Fruit fly (Drosophila melanogaster) whole organism, wandering third instar larva: ENCODE measurements around the gene RpL7.

Source experiments
- CG32264 ChIP-seq: fragments of 200-800 bp; sonication (Bioruptor generic); optimal IDR thresholded peaks from 2 replicates; lab custom pipeline; 2016; ENCODE audit warnings: missing biosample characterization, missing genetic modification characterization
- Hnf4 ChIP-seq: fragments of 200-800 bp; sonication (Bioruptor generic); optimal IDR thresholded peaks from 2 replicates; lab custom pipeline; 2016; ENCODE audit warnings: missing biosample characterization, mild to moderate bottlenecking, missing genetic modification characterization
- Hr83 ChIP-seq: fragments of 200-300 bp; sonication (Bioruptor generic); optimal IDR thresholded peaks from 2 replicates; lab custom pipeline; 2016; ENCODE audit warnings: missing biosample characterization, mild to moderate bottlenecking, missing genetic modification characterization, moderate library complexity; ENCODE audit not compliant: poor library complexity, severe bottlenecking
- Jra ChIP-seq: sonication (Bioruptor generic); optimal IDR thresholded peaks from 2 replicates; lab custom pipeline; 2016; ENCODE audit warnings: missing biosample characterization, missing genetic modification characterization
- Myc ChIP-seq: fragments of >200 bp; optimal IDR thresholded peaks from 2 replicates; lab custom pipeline; 2017
- OdsH ChIP-seq: fragments of 200-800 bp; sonication (Bioruptor generic); optimal IDR thresholded peaks from 2 replicates; lab custom pipeline; 2016; ENCODE audit warnings: missing biosample characterization, mild to moderate bottlenecking, missing genetic modification characterization
- Rel ChIP-seq, 2 experiments: fragments of 200-800 bp; sonication (Bioruptor generic) in 1 of 2; optimal IDR thresholded peaks; 2 replicates in 1 of 2; 3 replicates in 1 of 2; lab custom pipeline; 2016 to 2019; ENCODE audit warnings: mild to moderate bottlenecking in 2 of 2, missing biosample characterization in 2 of 2, missing genetic modification characterization in 2 of 2, moderate library complexity in 1 of 2
- Vsx2 ChIP-seq: fragments of 200-300, 225-300 bp; sonication (Bioruptor generic); optimal IDR thresholded peaks from 2 replicates; lab custom pipeline; 2018; ENCODE audit warnings: missing biosample characterization, missing genetic modification characterization; ENCODE audit not compliant: partially characterized antibody
- dl ChIP-seq, 2 experiments: fragments of 175-275, 200-275 bp in 1 of 2; fragments of 200-275 bp in 1 of 2; sonication (Bioruptor generic); optimal IDR thresholded peaks; lab custom pipeline; 2018; ENCODE audit warnings: mild to moderate bottlenecking in 2 of 2, missing biosample characterization in 2 of 2, missing genetic modification characterization in 2 of 2, moderate library complexity in 2 of 2; ENCODE audit not compliant: partially characterized antibody in 2 of 2, insufficient read depth in 1 of 2
- dsf ChIP-seq: sonication (Bioruptor generic); optimal IDR thresholded peaks from 2 replicates; lab custom pipeline; 2016; ENCODE audit warnings: missing biosample characterization, missing genetic modification characterization, borderline replicate concordance
- ey ChIP-seq: fragments of 200-800 bp; sonication (Bioruptor generic); optimal IDR thresholded peaks from 2 replicates; lab custom pipeline; 2016; ENCODE audit warnings: missing biosample characterization, missing genetic modification characterization
- foxo ChIP-seq, 2 experiments: fragments of 200-800 bp; sonication (Bioruptor generic); optimal IDR thresholded peaks; 2 replicates in 1 of 2; 3 replicates in 1 of 2; lab custom pipeline; 2016 to 2017; ENCODE audit warnings: missing biosample characterization in 2 of 2, missing genetic modification characterization in 2 of 2
- fru ChIP-seq: fragments of 200-800 bp; sonication (Bioruptor generic); optimal IDR thresholded peaks from 3 replicates; lab custom pipeline; 2016; ENCODE audit warnings: missing biosample characterization, mild to moderate bottlenecking, missing genetic modification characterization
- jim ChIP-seq: fragments of 175-275, 200-325 bp; sonication (Bioruptor generic); optimal IDR thresholded peaks from 2 replicates; lab custom pipeline; 2016; ENCODE audit warnings: missing biosample characterization, mild to moderate bottlenecking, missing genetic modification characterization
- rgr ChIP-seq: fragments of 200-800 bp; sonication (Bioruptor generic); optimal IDR thresholded peaks from 3 replicates; lab custom pipeline; 2016; ENCODE audit warnings: missing biosample characterization, mild to moderate bottlenecking, missing genetic modification characterization
- sage ChIP-seq: fragments of 200-800 bp; sonication (Bioruptor generic); optimal IDR thresholded peaks from 2 replicates; lab custom pipeline; 2016; ENCODE audit warnings: missing biosample characterization, mild to moderate bottlenecking, missing genetic modification characterization
- tai ChIP-seq: sonication (Bioruptor generic); optimal IDR thresholded peaks from 2 replicates; lab custom pipeline; 2016; ENCODE audit warnings: missing biosample characterization, missing genetic modification characterization
- woc ChIP-seq: sonication (Bioruptor generic); optimal IDR thresholded peaks from 2 replicates; lab custom pipeline; 2016; ENCODE audit warnings: missing biosample characterization, mild to moderate bottlenecking, missing genetic modification characterization

Gene RpL7

DNA sequence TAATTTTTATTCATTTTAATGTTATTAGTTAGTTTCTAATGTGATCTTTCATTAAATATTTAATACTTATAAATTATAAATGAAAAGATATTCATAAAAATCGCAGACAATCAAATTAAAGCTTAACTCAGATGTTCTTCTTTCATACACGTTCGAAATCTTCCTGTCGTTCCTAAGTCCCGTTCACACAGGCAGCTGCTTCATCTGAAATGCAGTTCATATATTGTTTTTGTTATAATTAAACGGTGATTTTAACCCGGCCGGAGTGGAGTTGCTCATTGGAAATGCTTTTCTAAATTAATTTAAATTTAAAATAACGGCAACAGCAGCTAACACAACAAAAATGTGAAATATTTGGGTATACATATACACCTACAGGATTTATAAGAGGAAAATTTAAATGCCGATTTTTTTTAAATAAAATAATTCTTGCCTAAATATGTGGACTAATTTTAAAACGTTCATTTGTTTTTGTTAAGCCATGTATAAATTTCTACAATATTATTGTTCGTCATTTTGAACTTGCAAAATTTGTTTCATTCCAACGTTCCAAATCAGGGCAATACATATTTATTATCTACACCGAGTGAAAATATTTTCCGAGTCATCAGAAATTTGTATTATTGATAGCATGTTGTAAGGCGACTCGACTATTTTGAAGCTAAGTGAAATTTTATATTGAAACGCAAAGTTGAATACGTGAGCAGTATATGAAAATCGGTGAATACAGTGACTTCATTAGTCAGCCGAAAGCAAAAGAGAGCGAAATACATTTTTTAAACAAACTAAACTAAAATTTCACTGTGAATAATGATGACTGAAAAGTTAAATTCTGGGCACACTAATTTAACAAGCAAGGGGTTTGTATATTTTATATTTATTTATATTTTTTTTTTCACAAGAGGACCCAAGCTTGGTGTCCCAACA is 38.2 kb downstream of the RpL7 start, which contains the start of gene me31B:
me31B (plus strand) TSS at position 616 of the 927 bp plus-strand sequence.
- TF ChIP-seq woc (GFP tag; lab: Kevin White, UChicago), result peak; percentile 76
- TF ChIP-seq Vsx2 (GFP tag; lab: Kevin White, UChicago), result no peak
- peak; percentile 1 for TF ChIP-seq Hnf4 (GFP tag; lab: Kevin White, UChicago)
- no peak for TF ChIP-seq tai (GFP tag; lab: Kevin White, UChicago)
- TF ChIP-seq ey (GFP tag; lab: Kevin White, UChicago), result no peak

DNA sequence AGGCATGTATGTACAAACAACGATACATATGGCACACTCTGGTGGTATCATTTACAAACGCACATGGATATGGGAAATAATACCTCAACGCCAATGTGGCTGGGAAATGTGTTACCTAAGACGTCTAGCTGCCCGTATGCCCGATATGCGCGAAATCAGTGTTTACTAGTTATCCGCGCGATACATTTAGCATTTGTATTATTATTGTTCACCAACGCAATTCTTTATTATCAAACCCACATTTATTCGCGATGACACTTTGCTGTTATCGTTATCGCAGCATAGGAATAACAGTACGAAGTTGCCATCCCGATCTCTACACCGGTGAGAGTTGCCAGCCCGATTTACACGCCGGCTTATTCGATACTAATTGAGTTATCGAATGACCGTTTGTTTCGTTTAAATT is 46.0 kb downstream of the RpL7 start, which contains the start of gene chico:
chico (minus strand) TSS at position 294 of the 406 bp plus-strand sequence.
- TF ChIP-seq Jra (GFP tag; lab: Kevin White, UChicago) (peak; percentile 22), rgr (no peak), Rel (GFP tag; optimal IDR thresholded peaks at IDR 0.05; lab: Kevin White, UChicago) (no peak), Rel (tag; optimal IDR thresholded peaks at IDR 0.05; lab: Kevin White, UChicago) (peak; percentile 18), Myc (peak; percentile 38), fru (GFP tag; lab: Kevin White, UChicago) (no peak), Hr83 (peak; percentile 4)
- TF ChIP-seq, all 38 proteins: peak for 4

DNA sequence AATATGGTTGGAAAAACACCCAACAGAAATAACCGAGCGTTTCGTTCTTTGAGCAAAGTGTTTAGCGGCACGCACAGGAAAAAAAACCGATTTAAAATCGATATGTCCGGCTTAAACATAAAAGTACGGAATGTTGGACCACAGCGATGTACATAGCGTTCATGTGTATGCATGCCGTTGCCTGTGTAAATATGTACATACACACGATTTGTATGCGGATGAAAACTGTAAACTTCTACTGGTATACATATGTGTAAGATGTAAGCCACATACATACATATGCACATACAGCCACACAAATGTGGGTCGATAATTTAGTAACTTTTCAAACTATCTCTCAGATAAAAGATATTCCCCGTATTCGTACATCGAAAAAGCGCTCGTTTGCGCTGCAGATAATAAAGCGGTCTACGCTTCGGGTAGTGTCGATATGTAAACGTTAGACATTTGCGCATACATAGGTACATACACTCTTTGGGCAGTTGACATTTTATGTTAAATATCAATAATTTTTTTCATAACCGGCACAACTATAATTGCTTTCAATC is 48.9 kb downstream of the RpL7 start:
- TF ChIP-seq Vsx2 (GFP tag; lab: Kevin White, UChicago) (no peak), dsf (no peak), Rel (GFP tag; optimal IDR thresholded peaks at IDR 0.05; lab: Kevin White, UChicago) (no peak), Rel (tag; optimal IDR thresholded peaks at IDR 0.05; lab: Kevin White, UChicago) (peak; percentile 7), woc (GFP tag; lab: Kevin White, UChicago) (no peak), ey (GFP tag; lab: Kevin White, UChicago) (no peak), dl (GFP tag; optimal IDR thresholded peaks at IDR 0.05; lab: Kevin White, UChicago; ENCODE audit: insufficient read depth in 1 of 2, partially characterized antibody in 2 of 2) (no peak), Hnf4 (GFP tag; lab: Kevin White, UChicago) (no peak), foxo (GFP tag; optimal IDR thresholded peaks at IDR 0.05; lab: Kevin White, UChicago) (no peak)

DNA sequence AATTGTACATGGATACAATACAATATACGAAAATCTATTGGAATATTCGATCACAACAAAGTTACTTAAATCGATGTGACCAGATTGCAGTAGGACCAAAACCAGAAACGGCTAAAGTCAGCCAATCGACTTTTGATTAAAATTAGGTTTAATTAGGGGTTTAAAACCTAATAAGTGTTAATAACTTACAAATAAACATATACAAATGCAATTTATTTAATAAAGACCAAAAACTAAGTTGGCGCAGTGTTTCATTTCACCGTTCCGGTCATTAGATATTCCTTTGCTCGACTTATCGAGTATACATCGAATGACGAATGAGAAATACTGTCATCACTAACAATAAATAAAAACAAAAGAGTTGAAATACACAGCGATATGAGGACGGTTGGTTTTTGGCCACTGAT is 49.6 kb downstream of the RpL7 start, which contains the start of the genes bsk and CG31717:
bsk (minus strand) TSS at position 61 of the 407 bp plus-strand sequence.
CG31717 (plus strand) TSS at position 297 of the 407 bp plus-strand sequence.
- TF ChIP-seq jim (GFP tag; lab: Kevin White, UChicago) (peak; percentile 71), tai (GFP tag; lab: Kevin White, UChicago) (peak; percentile 60), Jra (GFP tag; lab: Kevin White, UChicago) (peak; percentile 32), OdsH (GFP tag; lab: Kevin White, UChicago) (no peak)

DNA sequence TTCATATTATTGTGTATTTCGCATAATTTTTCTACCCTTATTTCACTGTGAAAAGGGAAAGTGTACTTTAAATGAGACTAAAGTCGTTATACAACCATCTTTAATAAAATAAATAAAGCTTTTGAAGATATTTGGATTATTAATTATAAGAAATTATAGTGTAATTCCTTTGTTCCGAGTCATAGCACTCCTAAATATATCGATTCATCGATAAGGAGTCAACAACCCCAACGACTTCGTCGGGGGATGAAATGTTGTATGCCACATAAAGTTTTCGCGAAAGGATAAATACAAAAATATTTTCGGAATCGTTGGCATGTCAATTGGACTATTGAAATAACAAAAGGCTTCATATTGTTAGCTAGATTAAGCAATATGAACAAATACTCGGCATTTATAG is 50.8 kb downstream of the RpL7 start, which contains the start of gene Ror:
Ror (plus strand) TSS at position 252 of the 400 bp plus-strand sequence.
- TF ChIP-seq sage (GFP tag; lab: Kevin White, UChicago) (no peak), CG32264 (GFP tag; lab: Kevin White, UChicago) (no peak), Jra (GFP tag; lab: Kevin White, UChicago) (no peak)
